Worm (Caenorhabditis elegans) whole organism, early embryonic: Measurements from ENCODE around the gene K06A4.10.

Experiments
- B0310.2 ChIP-seq: sonication (generic microtip); optimal IDR thresholded peaks from 2 replicates; lab custom pipeline; 2016; ENCODE audit warnings: mild to moderate bottlenecking, missing genetic modification characterization, missing compliant biosample characterization
- F13C5.2 ChIP-seq: sonication (generic microtip); optimal IDR thresholded peaks from 2 replicates; lab custom pipeline; 2017; ENCODE audit warnings: mild to moderate bottlenecking, missing genetic modification characterization, inconsistent platforms, missing compliant biosample characterization
- aly-1 ChIP-seq: sonication (generic microtip); optimal IDR thresholded peaks from 2 replicates; lab custom pipeline; 2016; ENCODE audit warnings: missing genetic modification characterization, missing compliant biosample characterization
- ama-1 ChIP-seq: fragments of 150-350 bp; optimal IDR thresholded peaks from 2 replicates; lab custom pipeline; 2014
- ceh-13 ChIP-seq: fragments of 200-800 bp; sonication (Bioruptor generic); optimal IDR thresholded peaks from 2 replicates; lab custom pipeline; 2018; ENCODE audit warnings: mild to moderate bottlenecking, missing genetic modification characterization, missing compliant biosample characterization
- ceh-36 ChIP-seq: sonication (generic microtip); optimal IDR thresholded peaks from 2 replicates; lab custom pipeline; 2016; ENCODE audit warnings: missing genetic modification characterization, inconsistent platforms, missing compliant biosample characterization
- ets-7 ChIP-seq: sonication (generic microtip); optimal IDR thresholded peaks from 2 replicates; lab custom pipeline; 2016; ENCODE audit warnings: missing genotype, missing genetic modification characterization, missing compliant biosample characterization
- flt-1 ChIP-seq: fragments of 200-800 bp; sonication (Bioruptor generic); IDR thresholded peaks from 2 replicates; pipeline ENCODE4 v1.3.6; 2022; ENCODE audit warnings: missing genetic modification characterization, missing compliant biosample characterization
- hmbx-1 ChIP-seq: sonication (generic microtip); optimal IDR thresholded peaks from 2 replicates; lab custom pipeline; 2016; ENCODE audit warnings: mild to moderate bottlenecking, missing genetic modification characterization, missing compliant biosample characterization
- hmg-4 ChIP-seq: fragments of 200-800 bp; sonication (Bioruptor generic); optimal IDR thresholded peaks from 2 replicates; lab custom pipeline; 2018; ENCODE audit warnings: mild to moderate bottlenecking, missing genetic modification characterization, missing compliant biosample characterization
- hnd-1 ChIP-seq: sonication (generic microtip); optimal IDR thresholded peaks from 2 replicates; lab custom pipeline; 2016; ENCODE audit warnings: missing genetic modification characterization, missing compliant biosample characterization
- pes-1 ChIP-seq: fragments of 200-800 bp; sonication (Bioruptor generic); IDR thresholded peaks from 2 replicates; pipeline ENCODE4 v1.3.6; 2022; ENCODE audit warnings: missing genetic modification reagents, missing genetic modification characterization, missing compliant biosample characterization
- scrt-1 ChIP-seq: fragments of 200-800 bp; sonication (Bioruptor generic); IDR thresholded peaks from 2 replicates; pipeline ENCODE4 v1.3.6; 2022; ENCODE audit warnings: missing genetic modification characterization, missing compliant biosample characterization
- sea-1 ChIP-seq: fragments of 200-800 bp; sonication (Bioruptor generic); conservative IDR thresholded peaks from 2 replicates; pipeline ENCODE4 v1.3.6; 2022; ENCODE audit warnings: missing genetic modification characterization, missing compliant biosample characterization
- tbx-11 ChIP-seq: fragments of 200-800 bp; sonication (Bioruptor generic); IDR thresholded peaks from 2 replicates; pipeline ENCODE4 v1.3.6; 2022; ENCODE audit warnings: missing genetic modification characterization, missing compliant biosample characterization
- tbx-37 ChIP-seq: fragments of 200-800 bp; sonication (Bioruptor generic); conservative IDR thresholded peaks from 2 replicates; pipeline ENCODE4 v1.3.6; 2022; ENCODE audit warnings: missing genetic modification reagents, missing genetic modification characterization, missing compliant biosample characterization
- tra-4 ChIP-seq: sonication (generic microtip); optimal IDR thresholded peaks from 2 replicates; lab custom pipeline; 2017; ENCODE audit warnings: missing genetic modification characterization, missing compliant biosample characterization

The K06A4.10 gene

DNA sequence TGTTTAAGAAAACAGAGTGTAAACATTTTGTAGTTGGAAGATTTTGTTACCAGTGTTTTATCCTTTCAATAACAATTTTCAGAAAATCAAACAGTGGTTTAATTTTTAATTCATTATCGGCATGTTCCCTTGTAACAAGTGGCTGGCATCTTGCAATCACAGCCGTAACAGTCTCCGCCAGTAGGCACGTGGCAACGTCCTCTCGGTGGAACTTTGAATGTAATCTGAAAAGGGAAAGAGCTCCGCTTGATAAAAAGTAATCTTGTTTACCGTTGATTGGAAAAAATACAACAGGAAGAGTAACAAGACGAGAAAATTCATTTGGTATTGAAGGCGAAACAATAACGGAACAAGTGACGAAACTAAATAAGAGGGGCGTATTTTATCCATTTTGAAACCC, at the start of gene K06A4.10:
Gene K06A4.10 (minus strand): TSS at position 390 of the 400 bp plus-strand sequence.
- TF ChIP-seq ets-7 (tag; lab: Kevin White, UChicago) (no peak), tra-4 (no peak), F13C5.2 (no peak), pes-1 (no peak), ceh-13 (GFP tag; lab: Kevin White, UChicago) (no peak), ama-1 (no peak), hmg-4 (GFP tag; lab: Kevin White, UChicago) (no peak), flt-1 (GFP tag; lab: Robert Waterston, UW) (no peak), B0310.2 (tag; lab: Kevin White, UChicago) (no peak), aly-1 (tag; lab: Kevin White, UChicago) (no peak), hnd-1 (no peak), tbx-37 (no peak), tbx-11 (GFP tag; lab: Robert Waterston, UW) (no peak)

DNA sequence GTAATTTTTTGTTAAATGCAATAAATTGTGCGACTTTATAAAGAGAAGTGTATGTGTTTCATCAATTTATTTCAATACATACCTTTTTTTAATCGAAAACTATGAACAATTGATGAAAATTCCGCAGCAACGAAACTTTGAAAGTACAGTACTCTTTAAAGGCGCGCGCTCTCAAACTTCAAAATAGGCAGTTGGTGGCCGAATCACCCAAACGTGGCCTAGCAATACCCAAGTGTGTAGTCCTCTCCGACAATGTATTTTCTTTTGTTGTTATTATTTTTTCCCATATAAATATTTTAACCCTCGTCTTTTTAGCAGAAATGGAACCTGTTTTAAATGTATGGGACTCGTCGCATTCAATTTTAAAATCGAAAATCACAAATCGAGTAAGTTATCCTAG, 46.9 kb upstream of the K06A4.10 start, which contains the start of gene C50F4.4:
Gene C50F4.4 (plus strand): TSS at position 267 of the 400 bp plus-strand sequence.
- TF ChIP-seq scrt-1 (GFP tag; lab: Robert Waterston, UW) = no peak
- TF ChIP-seq tra-4 = no peak
- TF ChIP-seq aly-1 (tag; lab: Kevin White, UChicago) = no peak
- no peak for TF ChIP-seq hmg-4 (GFP tag; lab: Kevin White, UChicago)
- no peak for TF ChIP-seq tbx-11 (GFP tag; lab: Robert Waterston, UW)
- TF ChIP-seq ceh-13 (GFP tag; lab: Kevin White, UChicago) = no peak
- no peak for TF ChIP-seq ama-1
- TF ChIP-seq F13C5.2 = no peak
- TF ChIP-seq pes-1 = no peak
- TF ChIP-seq ceh-36 = no peak
- TF ChIP-seq tbx-37 = no peak
- TF ChIP-seq flt-1 (GFP tag; lab: Robert Waterston, UW) = no peak
- no peak for TF ChIP-seq B0310.2 (tag; lab: Kevin White, UChicago)
- TF ChIP-seq sea-1 (GFP tag; lab: Robert Waterston, UW) = no peak
- TF ChIP-seq hnd-1 = no peak
- no peak for TF ChIP-seq ets-7 (tag; lab: Kevin White, UChicago)
- TF ChIP-seq hmbx-1 (tag; lab: Kevin White, UChicago) = no peak

- TF ChIP-seq tra-4 (no peak), hmg-4 (GFP tag; lab: Kevin White, UChicago) (no peak), ets-7 (tag; lab: Kevin White, UChicago) (no peak), hnd-1 (no peak), aly-1 (tag; lab: Kevin White, UChicago) (no peak), pes-1 (no peak), B0310.2 (tag; lab: Kevin White, UChicago) (no peak), sea-1 (GFP tag; lab: Robert Waterston, UW) (no peak), ceh-36 (no peak), flt-1 (GFP tag; lab: Robert Waterston, UW) (no peak), F13C5.2 (no peak), tbx-37 (no peak), ceh-13 (GFP tag; lab: Kevin White, UChicago) (no peak), tbx-11 (GFP tag; lab: Robert Waterston, UW) (no peak), ama-1 (no peak), scrt-1 (GFP tag; lab: Robert Waterston, UW) (no peak), hmbx-1 (tag; lab: Kevin White, UChicago) (no peak)
Measured at ce11 chrV:9534621-9535020, 45.0 kb upstream of the K06A4.10 start, which contains the start of gene tag-329. Gene tag-329 (plus strand): TSS chrV:9534921.

- TF ChIP-seq tbx-11 (GFP tag; lab: Robert Waterston, UW) (no peak), ceh-36 (no peak), F13C5.2 (no peak), flt-1 (GFP tag; lab: Robert Waterston, UW) (no peak), ets-7 (tag; lab: Kevin White, UChicago) (no peak), ceh-13 (GFP tag; lab: Kevin White, UChicago) (no peak), tra-4 (no peak), aly-1 (tag; lab: Kevin White, UChicago) (no peak), hnd-1 (no peak), hmg-4 (GFP tag; lab: Kevin White, UChicago) (no peak), hmbx-1 (tag; lab: Kevin White, UChicago) (no peak), scrt-1 (GFP tag; lab: Robert Waterston, UW) (no peak), sea-1 (GFP tag; lab: Robert Waterston, UW) (no peak), B0310.2 (tag; lab: Kevin White, UChicago) (no peak), pes-1 (no peak), ama-1 (no peak), tbx-37 (no peak)
Measured at ce11 chrV:9531477-9531876, 41.9 kb upstream of the K06A4.10 start, which contains the start of the genes C50F4.10 and pfk-1.2. Gene C50F4.10 (minus strand): TSS chrV:9531577. Gene pfk-1.2 (plus strand): TSS chrV:9531801.

- TF ChIP-seq flt-1 (GFP tag; lab: Robert Waterston, UW) = no peak
- no peak for TF ChIP-seq pes-1
- TF ChIP-seq F13C5.2 = no peak
- no peak for TF ChIP-seq tbx-11 (GFP tag; lab: Robert Waterston, UW)
- no peak for TF ChIP-seq sea-1 (GFP tag; lab: Robert Waterston, UW)
- TF ChIP-seq tbx-37 = no peak
- no peak for TF ChIP-seq hmbx-1 (tag; lab: Kevin White, UChicago)
- no peak for TF ChIP-seq B0310.2 (tag; lab: Kevin White, UChicago)
Measured at ce11 chrV:9527984-9528383, 38.4 kb upstream of the K06A4.10 start.

ce11 chrV:9527337-9527736, 37.7 kb upstream of the K06A4.10 start:
- no peak for TF ChIP-seq hnd-1
- TF ChIP-seq tbx-37 = no peak
- TF ChIP-seq F13C5.2 = no peak
- no peak for TF ChIP-seq ets-7 (tag; lab: Kevin White, UChicago)
- no peak for TF ChIP-seq tbx-11 (GFP tag; lab: Robert Waterston, UW)
- TF ChIP-seq pes-1 = no peak
- no peak for TF ChIP-seq hmg-4 (GFP tag; lab: Kevin White, UChicago)
- TF ChIP-seq ama-1 = no peak
- no peak for TF ChIP-seq scrt-1 (GFP tag; lab: Robert Waterston, UW)
- no peak for TF ChIP-seq hmbx-1 (tag; lab: Kevin White, UChicago)
- no peak for TF ChIP-seq tra-4
- TF ChIP-seq aly-1 (tag; lab: Kevin White, UChicago) = no peak
- no peak for TF ChIP-seq B0310.2 (tag; lab: Kevin White, UChicago)
- no peak for TF ChIP-seq ceh-13 (GFP tag; lab: Kevin White, UChicago)

- no peak for TF ChIP-seq hmg-4 (GFP tag; lab: Kevin White, UChicago)
- no peak for TF ChIP-seq ama-1
- no peak for TF ChIP-seq B0310.2 (tag; lab: Kevin White, UChicago)
- TF ChIP-seq hmbx-1 (tag; lab: Kevin White, UChicago) = no peak
- no peak for TF ChIP-seq flt-1 (GFP tag; lab: Robert Waterston, UW)
- TF ChIP-seq ceh-36 = no peak
- no peak for TF ChIP-seq scrt-1 (GFP tag; lab: Robert Waterston, UW)
- TF ChIP-seq sea-1 (GFP tag; lab: Robert Waterston, UW) = no peak
- no peak for TF ChIP-seq pes-1
- TF ChIP-seq F13C5.2 = no peak
- TF ChIP-seq tbx-11 (GFP tag; lab: Robert Waterston, UW) = no peak
- TF ChIP-seq tbx-37 = no peak
- TF ChIP-seq hnd-1 = no peak
Measured at ce11 chrV:9526470-9526869, 36.9 kb upstream of the K06A4.10 start, which contains the start of gene C50F4.1. Gene C50F4.1 (plus strand): TSS chrV:9526793.
